Worm (Caenorhabditis elegans): ENCODE data around the gene cki-1.

DNA sequence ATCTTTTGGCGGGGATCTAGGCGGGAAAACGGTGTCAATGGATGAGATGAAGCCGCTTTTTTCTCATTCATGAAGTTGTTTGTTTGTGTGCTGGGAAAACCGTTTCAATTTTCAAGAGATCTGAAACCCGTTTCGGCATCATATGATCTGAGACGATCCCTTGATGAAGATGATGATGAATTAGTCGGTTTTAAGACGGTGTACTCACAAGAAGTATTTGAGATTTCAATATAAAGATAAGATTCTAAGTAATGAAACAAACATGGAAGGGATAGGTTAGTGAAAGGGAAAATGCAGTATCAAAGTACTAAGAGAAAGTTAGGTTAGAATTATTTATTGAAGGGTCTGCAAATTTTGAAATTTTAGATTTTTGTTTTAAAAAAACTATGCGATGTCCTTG, 2.9 kb upstream of the cki-1 start:
- TF ChIP-seq ceh-28 (tag; optimal IDR thresholded peaks at IDR 0.05) = no peak
- no peak for TF ChIP-seq pha-4 (tag; optimal IDR thresholded peaks at IDR 0.05)
- no peak for TF ChIP-seq elt-3 (tag; optimal IDR thresholded peaks at IDR 0.05)

All from whole organism, L3 larva.